Worm (Caenorhabditis elegans) whole organism, L4 larva: ENCODE results near the gene grl-17.
A peak's percentile ranks its signal among the peaks of the same experiment; 100 is the strongest.

Experiments
- F37D6.2 ChIP-seq: sonication (generic microtip); optimal IDR thresholded peaks from 2 replicates; lab custom pipeline; 2016; ENCODE audit warnings: mild to moderate bottlenecking, missing genetic modification characterization, missing compliant biosample characterization
- aha-1 ChIP-seq: fragments of 150-350 bp; peaks from one replicate; lab custom pipeline; 2014; ENCODE audit warnings: missing biosample characterization, missing genetic modification characterization
- aly-2 ChIP-seq: sonication (generic microtip); optimal IDR thresholded peaks from 2 replicates; lab custom pipeline; 2018; ENCODE audit warnings: missing biosample characterization, missing genetic modification characterization
- ceh-62 ChIP-seq: sonication (generic microtip); optimal IDR thresholded peaks from 2 replicates; lab custom pipeline; 2017; ENCODE audit warnings: missing biosample characterization, missing genetic modification characterization
- ctbp-1 ChIP-seq: fragments of 200-800 bp; sonication (Bioruptor generic); IDR thresholded peaks from 2 replicates; pipeline ENCODE4 v1.3.6; 2022; ENCODE audit warnings: missing genetic modification reagents, missing genetic modification characterization, missing compliant biosample characterization
- daf-16 ChIP-seq, 3 experiments: sonication (generic microtip); optimal IDR thresholded peaks; 2 replicates each; lab custom pipeline; 2016 to 2017; ENCODE audit warnings: missing genetic modification characterization in 3 of 3, missing genetic modification reagents in 3 of 3, mild to moderate bottlenecking in 2 of 3, missing compliant biosample characterization in 2 of 3, missing biosample characterization in 1 of 3, moderate library complexity in 1 of 3
- dmd-6 ChIP-seq: fragments of 200-800 bp; sonication (Bioruptor generic); IDR thresholded peaks from 2 replicates; pipeline ENCODE4 v1.3.6; 2022; ENCODE audit warnings: missing genetic modification reagents, missing genetic modification characterization, missing compliant biosample characterization
- dmd-9 ChIP-seq: fragments of 200-800 bp; sonication (Bioruptor generic); IDR thresholded peaks from 2 replicates; pipeline ENCODE4 v1.3.6; 2022; ENCODE audit warnings: missing genetic modification reagents, missing genetic modification characterization, missing compliant biosample characterization
- dpl-1 ChIP-seq: fragments of 150-350 bp; optimal IDR thresholded peaks from 2 replicates; lab custom pipeline; 2014; ENCODE audit warnings: missing biosample characterization, missing genetic modification reagents, missing genetic modification characterization
- duxl-1 ChIP-seq: sonication (generic microtip); optimal IDR thresholded peaks from 2 replicates; lab custom pipeline; 2016; ENCODE audit warnings: mild to moderate bottlenecking, missing genetic modification characterization, moderate library complexity, missing compliant biosample characterization; ENCODE audit not compliant: poor library complexity
- dve-1 ChIP-seq: sonication (generic microtip); optimal IDR thresholded peaks from 2 replicates; lab custom pipeline; 2017; ENCODE audit warnings: antibody characterized with exemption, mild to moderate bottlenecking, missing genetic modification characterization, missing compliant biosample characterization; ENCODE audit not compliant: insufficient read depth
- hif-1 ChIP-seq, 2 experiments: sonication (generic microtip); optimal IDR thresholded peaks; 2 replicates each; lab custom pipeline; 2016 to 2017; ENCODE audit warnings: missing compliant biosample characterization in 2 of 2, missing genetic modification characterization in 2 of 2, missing genetic modification reagents in 2 of 2, missing genotype in 2 of 2, mild to moderate bottlenecking in 1 of 2
- hlh-11 ChIP-seq: fragments of 200-800 bp; sonication (Bioruptor generic); optimal IDR thresholded peaks from 2 replicates; lab custom pipeline; 2018; ENCODE audit warnings: mild to moderate bottlenecking, missing genetic modification characterization, missing compliant biosample characterization
- hlh-30 ChIP-seq: sonication (generic microtip); optimal IDR thresholded peaks from 2 replicates; lab custom pipeline; 2017; ENCODE audit warnings: antibody characterized with exemption, mild to moderate bottlenecking, missing genetic modification characterization, missing compliant biosample characterization; ENCODE audit not compliant: insufficient read depth
- hmg-1.1 ChIP-seq: fragments of 200-800 bp; sonication (Bioruptor generic); IDR thresholded peaks from 2 replicates; pipeline ENCODE4 v1.3.6; 2022; ENCODE audit warnings: missing genetic modification reagents, missing genetic modification characterization, missing compliant biosample characterization
- lin-15B ChIP-seq: fragments of 150-350 bp; sonication (generic microtip); optimal IDR thresholded peaks from 3 replicates; lab custom pipeline; 2014; ENCODE audit warnings: missing biosample characterization, missing genetic modification characterization
- lin-38 ChIP-seq: fragments of 200-800 bp; sonication (Bioruptor generic); IDR thresholded peaks from 2 replicates; pipeline ENCODE4 v1.3.6; 2022; ENCODE audit warnings: missing genetic modification reagents, missing genetic modification characterization, missing compliant biosample characterization
- lin-39 ChIP-seq: fragments of 150-350 bp; optimal IDR thresholded peaks from 2 replicates; lab custom pipeline; 2014; ENCODE audit warnings: missing biosample characterization, missing genetic modification reagents, missing genetic modification characterization
- lsy-2 ChIP-seq, 2 experiments: fragments of 150-350 bp in 1 of 2; sonication (generic microtip) in 1 of 2; optimal IDR thresholded peaks; 2 replicates each; lab custom pipeline; 2014 to 2017; ENCODE audit warnings: missing biosample characterization in 2 of 2, missing genetic modification characterization in 2 of 2
- madf-5 ChIP-seq, 2 experiments: fragments of 200-800 bp; sonication (Bioruptor generic); IDR thresholded peaks; 2 replicates each; pipeline ENCODE4 v1.3.6; 2022; ENCODE audit warnings: missing compliant biosample characterization in 2 of 2, missing genetic modification characterization in 2 of 2
- madf-9 ChIP-seq: fragments of 200-800 bp; sonication (Bioruptor generic); conservative IDR thresholded peaks from 2 replicates; pipeline ENCODE4 v1.3.6; 2022; ENCODE audit warnings: missing genetic modification reagents, missing genetic modification characterization, missing compliant biosample characterization
- mdl-1 ChIP-seq, 2 experiments: fragments of 150-350 bp in 1 of 2; sonication (generic microtip) in 1 of 2; optimal IDR thresholded peaks; 2 replicates each; lab custom pipeline; 2014 to 2017; ENCODE audit warnings: missing biosample characterization in 2 of 2, missing genetic modification characterization in 2 of 2
- mep-1 ChIP-seq: fragments of 150-350 bp; sonication (generic microtip); optimal IDR thresholded peaks from 3 replicates; lab custom pipeline; 2014; ENCODE audit warnings: missing biosample characterization, missing genetic modification characterization
- mes-2 ChIP-seq: sonication (generic microtip); optimal IDR thresholded peaks from 2 replicates; lab custom pipeline; 2016; ENCODE audit warnings: missing genotype, mild to moderate bottlenecking, missing genetic modification characterization, missing compliant biosample characterization; ENCODE audit not compliant: poor library complexity, severe bottlenecking
- mxl-3 ChIP-seq: fragments of 200-800 bp; sonication (Bioruptor generic); optimal IDR thresholded peaks from 2 replicates; lab custom pipeline; 2018; ENCODE audit warnings: mild to moderate bottlenecking, missing genetic modification characterization, missing compliant biosample characterization
- nhr-111 ChIP-seq: fragments of 200-800 bp; sonication (Bioruptor generic); optimal IDR thresholded peaks from 2 replicates; lab custom pipeline; 2018; ENCODE audit warnings: mild to moderate bottlenecking, missing genetic modification characterization, missing compliant biosample characterization
- nhr-237 ChIP-seq: sonication (generic microtip); optimal IDR thresholded peaks from 2 replicates; lab custom pipeline; 2017; ENCODE audit warnings: missing biosample characterization, missing genetic modification characterization
- nhr-28 ChIP-seq: fragments of 150-350 bp; optimal IDR thresholded peaks from 2 replicates; lab custom pipeline; 2014; ENCODE audit warnings: missing biosample characterization, missing genetic modification characterization
- nhr-48 ChIP-seq: sonication (generic microtip); optimal IDR thresholded peaks from 2 replicates; lab custom pipeline; 2016; ENCODE audit warnings: mild to moderate bottlenecking, missing genetic modification characterization, missing compliant biosample characterization
- nhr-6 ChIP-seq: fragments of 150-350 bp; optimal IDR thresholded peaks from 2 replicates; lab custom pipeline; 2014; ENCODE audit warnings: missing biosample characterization, missing genetic modification characterization
- nhr-76 ChIP-seq: fragments of 150-350 bp; optimal IDR thresholded peaks from 2 replicates; lab custom pipeline; 2014; ENCODE audit warnings: missing biosample characterization, missing genetic modification characterization
- nhr-77 ChIP-seq: fragments of 150-350 bp; optimal IDR thresholded peaks from 2 replicates; lab custom pipeline; 2014; ENCODE audit warnings: missing biosample characterization, missing genetic modification characterization
- pha-4 ChIP-seq, 2 experiments: fragments of 150-350 bp in 1 of 2; fragments of 200-800 bp in 1 of 2; sonication (Bioruptor generic) in 1 of 2; IDR thresholded peaks in 1 of 2; optimal IDR thresholded peaks in 1 of 2; 2 replicates each; pipeline versions ENCODE4 v1.3.6 to Lab custom; 2014 to 2022; ENCODE audit warnings: missing genetic modification characterization in 2 of 2, missing genetic modification reagents in 2 of 2, missing biosample characterization in 1 of 2, missing compliant biosample characterization in 1 of 2
- pqm-1 ChIP-seq: sonication (generic microtip); optimal IDR thresholded peaks from 2 replicates; lab custom pipeline; 2017; ENCODE audit warnings: missing biosample characterization, missing genetic modification characterization
- rbr-2 ChIP-seq: sonication (generic microtip); optimal IDR thresholded peaks from 2 replicates; lab custom pipeline; 2016; ENCODE audit warnings: missing genotype, missing genetic modification characterization, missing compliant biosample characterization
- snpc-1.2 ChIP-seq: fragments of 200-800 bp; sonication (Bioruptor generic); IDR thresholded peaks from 2 replicates; pipeline ENCODE4 v1.3.6; 2022; ENCODE audit warnings: missing genetic modification reagents, missing genetic modification characterization, missing compliant biosample characterization
- spr-3 ChIP-seq: fragments of 200-800 bp; sonication (Bioruptor generic); optimal IDR thresholded peaks from 2 replicates; lab custom pipeline; 2018; ENCODE audit warnings: mild to moderate bottlenecking, missing genetic modification characterization, missing compliant biosample characterization
- tag-97 ChIP-seq: fragments of 200-800 bp; sonication (Bioruptor generic); IDR thresholded peaks from 2 replicates; pipeline ENCODE4 v1.3.6; 2022; ENCODE audit warnings: missing genetic modification characterization, missing compliant biosample characterization
- unc-62 ChIP-seq, 3 experiments: fragments of 150-350 bp in 1 of 3; sonication (generic microtip); optimal IDR thresholded peaks in 2 of 3; peaks in 1 of 3; 1 replicate in 1 of 3; 2 replicates in 2 of 3; lab custom pipeline; 2014 to 2017; ENCODE audit warnings: missing biosample characterization in 3 of 3, missing genetic modification characterization in 3 of 3, missing genetic modification reagents in 3 of 3, missing genotype in 1 of 3
- zag-1 ChIP-seq: fragments of 150-350 bp; optimal IDR thresholded peaks from 2 replicates; lab custom pipeline; 2014; ENCODE audit warnings: missing biosample characterization, missing genetic modification characterization

Gene grl-17

DNA sequence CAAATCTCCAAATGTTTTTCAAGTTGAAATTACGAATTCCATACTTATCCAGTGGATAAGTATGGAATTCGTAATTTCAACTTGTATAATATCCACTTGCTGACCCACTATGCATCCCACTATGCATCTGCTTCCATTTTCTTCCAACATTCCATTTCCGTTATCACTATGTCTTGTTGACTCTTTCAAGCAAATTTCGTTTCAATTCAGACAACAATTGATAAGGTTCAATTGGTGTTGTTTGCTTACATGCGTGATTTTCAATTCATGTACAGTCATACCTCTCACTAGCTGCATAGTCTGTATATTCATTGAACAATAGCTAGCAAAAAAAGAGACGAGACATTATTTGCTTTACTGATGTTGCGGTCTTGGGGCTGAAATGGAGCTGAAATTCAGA is 13.1 kb upstream of the grl-17 start (continued):
- TF ChIP-seq aly-2 = no peak
- peak; percentile 52 for TF ChIP-seq nhr-28 (tag; lab: Kevin White, UChicago)
- peak; percentile 0 for TF ChIP-seq aha-1 (tag; lab: Kevin White, UChicago)

DNA sequence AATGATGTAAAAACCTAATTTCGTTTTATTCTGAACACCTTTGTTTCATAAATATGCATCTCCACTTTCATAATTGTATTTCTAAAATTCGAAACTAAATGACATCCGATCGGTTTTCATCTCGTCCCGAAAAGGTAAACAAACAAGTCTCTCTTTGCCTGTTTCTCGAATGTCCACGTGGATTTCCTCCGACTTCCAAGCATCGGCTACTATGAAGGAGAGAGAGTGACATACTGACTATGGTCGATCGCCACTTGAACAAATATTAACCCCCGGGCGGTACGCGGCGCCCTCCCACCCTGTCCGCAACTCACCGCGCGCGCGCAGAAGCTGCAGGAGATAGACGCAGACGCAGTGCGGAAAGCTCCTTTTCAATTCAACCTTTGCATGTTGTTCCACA is 12.1 kb upstream of the grl-17 start:
- TF ChIP-seq ctbp-1 (no peak), nhr-6 (peak; percentile 10), madf-9 (GFP tag; lab: Robert Waterston, UW) (0 out of 2 replicates have a peak, but pooled peaks have one; percentile 28)

DNA sequence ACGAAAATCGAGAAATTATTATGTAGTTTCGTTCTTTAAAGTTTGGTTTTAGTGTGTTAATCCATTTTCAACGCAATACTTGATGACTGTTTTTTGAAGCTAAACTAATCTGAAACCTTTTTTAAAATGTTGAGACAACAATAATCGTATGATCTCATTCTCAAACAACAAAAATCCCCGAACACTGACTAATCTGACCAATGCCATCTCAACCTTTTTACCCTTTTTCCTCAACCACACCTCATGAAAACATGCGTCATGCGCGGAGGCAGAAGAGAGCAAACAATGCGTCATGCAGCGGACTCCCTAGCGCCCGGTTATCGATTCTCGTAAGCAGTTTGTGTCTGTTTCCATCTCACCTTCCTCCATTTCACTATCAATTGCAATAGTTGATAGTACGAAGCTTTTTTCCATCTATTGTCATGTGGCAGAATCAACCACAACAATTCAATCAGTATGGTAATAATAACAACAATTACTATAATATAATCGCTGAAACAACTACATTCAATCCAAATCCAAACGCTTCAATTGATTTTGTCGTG is 8.0 kb upstream of the grl-17 start, which contains the start of gene C50B8.4:
Gene C50B8.4 (plus strand): TSS at position 299 of the 545 bp plus-strand sequence.
- TF ChIP-seq hlh-30 (tag; lab: Kevin White, UChicago) = peak; percentile 63
- TF ChIP-seq nhr-237 = no peak
- TF ChIP-seq unc-62 (GFP tag; optimal IDR thresholded peaks at IDR 0.05 in 1 of 2; lab: Kevin White, UChicago) = peak in 1 of 2 experiments; percentile 25
- TF ChIP-seq unc-62 (tag; optimal IDR thresholded peaks at IDR 0.05; lab: Kevin White, UChicago) = no peak
- TF ChIP-seq mes-2 (tag; lab: Kevin White, UChicago) = no peak
- TF ChIP-seq hif-1 (tag; optimal IDR thresholded peaks at IDR 0.05; lab: Kevin White, UChicago) = no peak
- TF ChIP-seq hlh-11 (tag; lab: Kevin White, UChicago) = peak; percentile 75
- no peak for TF ChIP-seq daf-16 (GFP tag; optimal IDR thresholded peaks at IDR 0.05; lab: Kevin White, UChicago)
- peak; percentile 84 for TF ChIP-seq daf-16 (tag; optimal IDR thresholded peaks at IDR 0.05; lab: Kevin White, UChicago)
- TF ChIP-seq pqm-1 (tag; lab: Kevin White, UChicago) = peak; percentile 66
- TF ChIP-seq lin-15B (tag; lab: Kevin White, UChicago) = no peak
- peak; percentile 61 for TF ChIP-seq nhr-6
- no peak for TF ChIP-seq lin-39 (tag; lab: Kevin White, UChicago)
- TF ChIP-seq nhr-111 = no peak
- TF ChIP-seq rbr-2 (tag; lab: Kevin White, UChicago) = no peak
- TF ChIP-seq dve-1 (tag; lab: Kevin White, UChicago) = peak; percentile 46
- TF ChIP-seq nhr-28 (tag; lab: Kevin White, UChicago) = peak; percentile 39
- peak; percentile 26; the same call in 1 of the 2 replicates for TF ChIP-seq dmd-6 (GFP tag; lab: Robert Waterston, UW)
- TF ChIP-seq mxl-3 (GFP tag; lab: Kevin White, UChicago) = peak; percentile 40
- TF ChIP-seq nhr-77 (tag; lab: Kevin White, UChicago) = peak; percentile 28
- peak; percentile 95 for TF ChIP-seq aha-1 (tag; lab: Kevin White, UChicago)

DNA sequence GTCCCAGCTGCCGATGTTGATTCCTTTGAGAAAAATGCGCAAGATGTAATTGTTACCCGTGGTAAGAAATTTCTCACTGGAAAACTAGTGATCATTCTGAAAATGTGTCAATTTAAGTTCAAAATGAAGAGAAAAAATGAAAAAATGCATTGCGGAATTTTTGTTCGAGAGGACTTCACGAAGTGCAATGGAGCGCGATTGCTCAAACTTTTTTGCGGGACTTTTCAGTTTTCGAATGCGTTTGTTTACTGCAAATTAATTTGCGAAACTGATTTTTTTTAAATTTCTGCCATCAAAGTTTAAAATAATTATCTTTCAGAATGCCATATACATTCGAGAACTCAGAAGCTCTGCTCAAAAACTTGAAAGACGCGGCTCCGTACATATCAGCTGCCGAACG is 4.8 kb upstream of the grl-17 start, which contains the start of the genes nuaf-1 and bir-2:
Gene nuaf-1 (minus strand): TSS at position 98 of the 400 bp plus-strand sequence.
Gene bir-2 (plus strand): TSS at position 318 of the 400 bp plus-strand sequence.
- no peak for TF ChIP-seq nhr-48 (tag; lab: Kevin White, UChicago)
- TF ChIP-seq tag-97 (GFP tag; lab: Robert Waterston, UW) = no peak
- 0 out of 2 replicates have a peak, but pooled peaks have one; percentile 37 for TF ChIP-seq snpc-1.2
- no peak for TF ChIP-seq pha-4 (GFP tag; IDR thresholded peaks at IDR 0.05; lab: Robert Waterston, UW)
- TF ChIP-seq pha-4 (tag; optimal IDR thresholded peaks at IDR 0.05; lab: Kevin White, UChicago) = no peak
- TF ChIP-seq F37D6.2 (tag; lab: Kevin White, UChicago) = no peak
- TF ChIP-seq aha-1 (tag; lab: Kevin White, UChicago) = peak; percentile 86
- TF ChIP-seq zag-1 (tag; lab: Kevin White, UChicago) = no peak
- TF ChIP-seq nhr-6 = peak; percentile 90
- TF ChIP-seq nhr-76 (tag; lab: Kevin White, UChicago) = no peak
- no peak for TF ChIP-seq madf-5 (GFP tag; IDR thresholded peaks at IDR 0.05; lab: Robert Waterston, UW)
- TF ChIP-seq dmd-9 (GFP tag; lab: Robert Waterston, UW) = no peak
- TF ChIP-seq dve-1 (tag; lab: Kevin White, UChicago) = peak; percentile 52
- TF ChIP-seq ceh-62 (tag; lab: Kevin White, UChicago) = no peak
- peak; percentile 81 for TF ChIP-seq dpl-1 (GFP tag; lab: Kevin White, UChicago)
- peak; percentile 51 for TF ChIP-seq hlh-30 (tag; lab: Kevin White, UChicago)
- TF ChIP-seq lin-15B (tag; lab: Kevin White, UChicago) = peak; percentile 29
- TF ChIP-seq lsy-2 (tag; optimal IDR thresholded peaks at IDR 0.05; lab: Kevin White, UChicago) = peak in 1 of 2 experiments; percentile 65
- TF ChIP-seq rbr-2 (tag; lab: Kevin White, UChicago) = no peak
- TF ChIP-seq hlh-11 (tag; lab: Kevin White, UChicago) = peak; percentile 39
- TF ChIP-seq mdl-1 (tag; optimal IDR thresholded peaks at IDR 0.05; lab: Kevin White, UChicago) = no peak
- peak; percentile 82 for TF ChIP-seq mes-2 (tag; lab: Kevin White, UChicago)
- TF ChIP-seq duxl-1 (tag; lab: Kevin White, UChicago) = no peak
- TF ChIP-seq lin-38 (GFP tag; lab: Robert Waterston, UW) = peak; percentile 95
- peak in 1 of 2 experiments; percentile 4 for TF ChIP-seq hif-1 (tag; optimal IDR thresholded peaks at IDR 0.05; lab: Kevin White, UChicago)
- TF ChIP-seq daf-16 (GFP tag; optimal IDR thresholded peaks at IDR 0.05; lab: Kevin White, UChicago) = no peak
- TF ChIP-seq daf-16 (tag; optimal IDR thresholded peaks at IDR 0.05; lab: Kevin White, UChicago) = peak; percentile 12
- peak; percentile 53 for TF ChIP-seq mep-1 (tag; lab: Kevin White, UChicago)
- no peak for TF ChIP-seq spr-3 (GFP tag; lab: Kevin White, UChicago)
- 0 out of 2 replicates have a peak, but pooled peaks have one; percentile 19 for TF ChIP-seq hmg-1.1 (GFP tag; lab: Robert Waterston, UW)
- TF ChIP-seq, all 104 proteins: peak for 15
